Worm (Caenorhabditis elegans): ENCODE measurements around the gene T20D4.3.

Gene T20D4.3

ce11 chrV:3426076-3426475 is 8.0 kb downstream of the T20D4.3 start, which contains the start of gene srab-22:
Gene srab-22, plus strand, starts transcription at chrV:3426376.
- no peak for TF ChIP-seq ztf-4 (tag; optimal IDR thresholded peaks at IDR 0.05)
- no peak for TF ChIP-seq mbf-1 (tag; optimal IDR thresholded peaks at IDR 0.05)
- TF ChIP-seq ceh-82 (tag; optimal IDR thresholded peaks at IDR 0.05), result no peak

ce11 chrV:3428697-3429096 is 10.7 kb downstream of the T20D4.3 start, which contains the start of gene srab-20:
Gene srab-20, plus strand, starts transcription at chrV:3428997.
- no peak for TF ChIP-seq R02D3.7 (tag; optimal IDR thresholded peaks at IDR 0.05)
- no peak for TF ChIP-seq nhr-12 (tag; optimal IDR thresholded peaks at IDR 0.05)
- no peak for TF ChIP-seq nhr-129 (tag; optimal IDR thresholded peaks at IDR 0.05)
- TF ChIP-seq C34F6.9 (tag; optimal IDR thresholded peaks at IDR 0.05), result no peak
- no peak for TF ChIP-seq blmp-1 (tag; optimal IDR thresholded peaks at IDR 0.05; ENCODE audit: insufficient read depth)
- no peak for TF ChIP-seq mbf-1 (tag; optimal IDR thresholded peaks at IDR 0.05)
- TF ChIP-seq lsy-2 (tag; optimal IDR thresholded peaks at IDR 0.05), result no peak
- TF ChIP-seq ama-1 (optimal IDR thresholded peaks at IDR 0.05), result no peak
- no peak for TF ChIP-seq F13H6.1 (tag; optimal IDR thresholded peaks at IDR 0.05)
- TF ChIP-seq lin-39 (tag; optimal IDR thresholded peaks at IDR 0.05), result no peak
- TF ChIP-seq crh-2 (tag; optimal IDR thresholded peaks at IDR 0.05), result no peak
- no peak for TF ChIP-seq sem-4 (tag; optimal IDR thresholded peaks at IDR 0.05)
- TF ChIP-seq skn-1 (tag; optimal IDR thresholded peaks at IDR 0.05), result no peak
- TF ChIP-seq ZK546.5 (tag; optimal IDR thresholded peaks at IDR 0.05), result no peak
- TF ChIP-seq ztf-1 (GFP tag; conservative IDR thresholded peaks at IDR 0.05), result no peak
- no peak for TF ChIP-seq sma-9 (GFP tag; optimal IDR thresholded peaks at IDR 0.05)
- TF ChIP-seq sma-9 (tag; optimal IDR thresholded peaks at IDR 0.05), result no peak
- TF ChIP-seq ztf-11 (tag; optimal IDR thresholded peaks at IDR 0.05), result no peak
- TF ChIP-seq gmeb-1 (tag; optimal IDR thresholded peaks at IDR 0.05), result no peak

- TF ChIP-seq elt-3 (tag; optimal IDR thresholded peaks at IDR 0.05), result no peak
- TF ChIP-seq aly-2 (tag; optimal IDR thresholded peaks at IDR 0.05), result no peak
- no peak for TF ChIP-seq ceh-16 (tag; optimal IDR thresholded peaks at IDR 0.05)
- TF ChIP-seq sem-4 (tag; optimal IDR thresholded peaks at IDR 0.05), result no peak
- no peak for TF ChIP-seq nhr-21 (tag; optimal IDR thresholded peaks at IDR 0.05)
- TF ChIP-seq R02D3.7 (tag; optimal IDR thresholded peaks at IDR 0.05), result no peak
- no peak for TF ChIP-seq ztf-11 (tag; optimal IDR thresholded peaks at IDR 0.05)
- no peak for TF ChIP-seq lin-39 (tag; optimal IDR thresholded peaks at IDR 0.05)
- no peak for TF ChIP-seq skn-1 (tag; optimal IDR thresholded peaks at IDR 0.05)
- no peak for TF ChIP-seq ZK546.5 (tag; optimal IDR thresholded peaks at IDR 0.05)
- TF ChIP-seq mbf-1 (tag; optimal IDR thresholded peaks at IDR 0.05), result no peak
- TF ChIP-seq nhr-77 (tag; optimal IDR thresholded peaks at IDR 0.05), result no peak
- no peak for TF ChIP-seq nhr-12 (tag; optimal IDR thresholded peaks at IDR 0.05)
- TF ChIP-seq nhr-25 (tag; optimal IDR thresholded peaks at IDR 0.05), result no peak
- TF ChIP-seq sma-3 (GFP tag; optimal IDR thresholded peaks at IDR 0.05), result no peak
- TF ChIP-seq nhr-23 (tag; optimal IDR thresholded peaks at IDR 0.05), result no peak
- TF ChIP-seq snpc-4 (tag; optimal IDR thresholded peaks at IDR 0.05), result no peak
These were observed 13.5 kb downstream of the T20D4.3 start, which contains the start of the genes T20D4.19 and srj-9 for ce11 chrV:3431535-3431990. Gene T20D4.19, minus strand, starts transcription at chrV:3431635. Gene srj-9, plus strand, starts transcription at chrV:3431940.

- TF ChIP-seq fos-1 (tag; optimal IDR thresholded peaks at IDR 0.05) (no peak), ama-1 (optimal IDR thresholded peaks at IDR 0.05) (no peak), sma-9 (GFP tag; optimal IDR thresholded peaks at IDR 0.05) (no peak), sma-9 (tag; optimal IDR thresholded peaks at IDR 0.05) (no peak), R02D3.7 (tag; optimal IDR thresholded peaks at IDR 0.05) (no peak), lin-39 (tag; optimal IDR thresholded peaks at IDR 0.05) (no peak), elt-1 (tag; optimal IDR thresholded peaks at IDR 0.05) (no peak), mdl-1 (tag; optimal IDR thresholded peaks at IDR 0.05) (no peak), nhr-129 (tag; optimal IDR thresholded peaks at IDR 0.05) (no peak)
These were observed 24.6 kb downstream of the T20D4.3 start for ce11 chrV:3442609-3443008.

- TF ChIP-seq peb-1 (tag; optimal IDR thresholded peaks at IDR 0.05), result no peak
- peak; percentile 29 for TF ChIP-seq F13H6.1 (tag; optimal IDR thresholded peaks at IDR 0.05)
- TF ChIP-seq fos-1 (tag; optimal IDR thresholded peaks at IDR 0.05), result no peak
These were observed 26.7 kb downstream of the T20D4.3 start, which contains the start of gene cfz-2 for ce11 chrV:3444777-3445089. Gene cfz-2, minus strand, starts transcription at chrV:3444877.

Measured in whole organism, L2 larva.